Worm (Caenorhabditis elegans): ENCODE results near the gene pqn-13.

DNA sequence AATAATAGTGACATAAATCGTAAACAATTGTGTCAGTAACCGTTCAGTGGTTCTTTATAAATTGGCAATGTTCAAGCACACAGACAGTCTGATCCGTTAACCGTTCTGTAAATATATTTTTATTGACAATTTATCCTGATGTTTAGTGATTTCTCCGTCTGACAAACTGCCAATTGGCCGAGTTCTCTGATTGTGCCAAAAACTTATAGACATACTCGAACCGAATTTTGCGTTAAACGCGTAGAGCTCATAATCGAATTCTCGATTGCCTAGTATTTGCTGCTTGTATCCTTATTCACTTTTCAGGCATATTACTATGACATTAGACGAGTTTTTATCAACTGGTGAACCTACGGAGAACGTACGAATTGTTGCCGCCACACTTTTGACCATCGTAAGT is 31.7 kb downstream of the pqn-13 start, which contains the start of gene srx-117:
- no peak for TF ChIP-seq ZK546.5 (tag; optimal IDR thresholded peaks at IDR 0.05)
- TF ChIP-seq nhr-23 (tag; optimal IDR thresholded peaks at IDR 0.05), result no peak
- no peak for TF ChIP-seq elt-2 (tag; optimal IDR thresholded peaks at IDR 0.05)
- no peak for TF ChIP-seq fkh-2 (tag; optimal IDR thresholded peaks at IDR 0.05)
- TF ChIP-seq pha-4 (tag; optimal IDR thresholded peaks at IDR 0.05), result no peak
- no peak for TF ChIP-seq elt-3 (tag; optimal IDR thresholded peaks at IDR 0.05)
- TF ChIP-seq ama-1 (optimal IDR thresholded peaks at IDR 0.05), result no peak
- TF ChIP-seq pqm-1 (tag; optimal IDR thresholded peaks at IDR 0.05), result no peak
- no peak for TF ChIP-seq nhr-11 (tag; optimal IDR thresholded peaks at IDR 0.05)
- no peak for TF ChIP-seq tbx-2 (tag; optimal IDR thresholded peaks at IDR 0.05)

All from whole organism, L3 larva.